Fruit fly (Drosophila melanogaster) whole organism, prepupa: ENCODE data around the gene Snmp1.

ENCODE experiments used
- CG16779 ChIP-seq: fragments of 200-800 bp; sonication (Bioruptor generic); optimal IDR thresholded peaks from 3 replicates; lab custom pipeline; 2017; ENCODE audit warnings: missing biosample characterization, mild to moderate bottlenecking, missing genetic modification characterization
- CG4318 ChIP-seq: fragments of 200-800 bp; sonication (Bioruptor generic); optimal IDR thresholded peaks from 3 replicates; lab custom pipeline; 2017; ENCODE audit warnings: missing biosample characterization, mild to moderate bottlenecking, missing genetic modification characterization
- CG6854 ChIP-seq: fragments of 200-800 bp; sonication (Bioruptor generic); optimal IDR thresholded peaks from 2 replicates; lab custom pipeline; 2017; ENCODE audit warnings: missing biosample characterization, mild to moderate bottlenecking, missing genetic modification characterization
- CG8319 ChIP-seq: fragments of 200-800 bp; sonication (Bioruptor generic); optimal IDR thresholded peaks from 3 replicates; lab custom pipeline; 2016; ENCODE audit warnings: missing biosample characterization, missing genetic modification characterization
- Ets21C ChIP-seq: fragments of 200-800 bp; sonication (Bioruptor generic); optimal IDR thresholded peaks from 3 replicates; lab custom pipeline; 2016; ENCODE audit warnings: missing biosample characterization, missing genetic modification characterization
- Gug ChIP-seq: fragments of 200-800 bp; sonication (Bioruptor generic); IDR thresholded peaks from 2 replicates; pipeline ENCODE4 v1.3.6; 2022; ENCODE audit warnings: missing biosample characterization, missing genetic modification characterization
- OdsH ChIP-seq: fragments of 200-800 bp; sonication (Bioruptor generic); optimal IDR thresholded peaks from 3 replicates; lab custom pipeline; 2016; ENCODE audit warnings: missing biosample characterization, missing genetic modification characterization
- Sox102F ChIP-seq: fragments of 200-800 bp; sonication (Bioruptor generic); optimal IDR thresholded peaks from 2 replicates; lab custom pipeline; 2016; ENCODE audit warnings: missing biosample characterization, mild to moderate bottlenecking, missing genetic modification characterization
- acj6 ChIP-seq: fragments of 200-800 bp; sonication (Bioruptor generic); optimal IDR thresholded peaks from 3 replicates; lab custom pipeline; 2016; ENCODE audit warnings: missing biosample characterization, missing genetic modification characterization
- dsx ChIP-seq: fragments of 200-800 bp; optimal IDR thresholded peaks from 3 replicates; lab custom pipeline; 2019; ENCODE audit warnings: missing biosample characterization, mild to moderate bottlenecking, missing genetic modification characterization, moderate library complexity; ENCODE audit not compliant: poor library complexity, severe bottlenecking
- fd85E ChIP-seq: fragments of 200-800 bp; sonication (Bioruptor generic); optimal IDR thresholded peaks from 3 replicates; lab custom pipeline; 2016; ENCODE audit warnings: missing biosample characterization, missing genetic modification characterization
- fkh ChIP-seq: fragments of 200-800 bp; sonication (Bioruptor generic); optimal IDR thresholded peaks from 3 replicates; lab custom pipeline; 2017; ENCODE audit warnings: missing biosample characterization, mild to moderate bottlenecking, missing genetic modification characterization, moderate library complexity
- lz ChIP-seq: fragments of 200-800 bp; sonication (Bioruptor generic); optimal IDR thresholded peaks from 3 replicates; lab custom pipeline; 2016; ENCODE audit warnings: missing biosample characterization, missing genetic modification characterization

- TF ChIP-seq dsx (GFP tag; lab: Kevin White, UChicago) = peak; percentile 40
- TF ChIP-seq CG16779 = peak; percentile 48
- no peak for TF ChIP-seq CG4318 (GFP tag; lab: Kevin White, UChicago)
- TF ChIP-seq OdsH (GFP tag; lab: Kevin White, UChicago) = no peak
- no peak for TF ChIP-seq CG6854 (GFP tag; lab: Kevin White, UChicago)
- TF ChIP-seq lz (GFP tag; lab: Kevin White, UChicago) = no peak
- TF ChIP-seq Sox102F (GFP tag; lab: Kevin White, UChicago) = peak; percentile 38
- peak; percentile 64 for TF ChIP-seq fkh (GFP tag; lab: Kevin White, UChicago)
- no peak for TF ChIP-seq Gug (GFP tag; lab: Robert Waterston, UW)
- TF ChIP-seq CG8319 (GFP tag; lab: Kevin White, UChicago) = no peak
- no peak for TF ChIP-seq Ets21C
- no peak for TF ChIP-seq fd85E (GFP tag; lab: Kevin White, UChicago)
- no peak for TF ChIP-seq acj6
These were observed 20.7 kb upstream of the Snmp1 start for dm6 chr3R:21188540-21189276.
